Worm (Caenorhabditis elegans): Measurements from ENCODE around the gene R102.4.

ce11 chrIV:10727734-10728133, 32.6 kb upstream of the R102.4 start, which contains the start of gene ZC168.2:
- TF ChIP-seq nhr-179 (tag; optimal IDR thresholded peaks at IDR 0.05): no peak
- TF ChIP-seq hrde-1 (tag; optimal IDR thresholded peaks at IDR 0.05; ENCODE audit: borderline replicate concordance): no peak
- TF ChIP-seq snpc-4 (GFP tag; optimal IDR thresholded peaks at IDR 0.05): no peak
- no peak for TF ChIP-seq snpc-4 (tag; optimal IDR thresholded peaks at IDR 0.05)
- TF ChIP-seq ama-1 (optimal IDR thresholded peaks at IDR 0.05): no peak
- TF ChIP-seq ama-1 (GFP tag; optimal IDR thresholded peaks at IDR 0.05): no peak
- TF ChIP-seq nfyb-1 (GFP tag; IDR thresholded peaks at IDR 0.05): no peak
- no peak for TF ChIP-seq sea-2 (GFP tag; IDR thresholded peaks at IDR 0.05)
- TF ChIP-seq nhr-27 (tag; optimal IDR thresholded peaks at IDR 0.05): no peak
- no peak for TF ChIP-seq dpff-1 (tag; optimal IDR thresholded peaks at IDR 0.05)
- no peak for TF ChIP-seq ztf-28 (GFP tag; IDR thresholded peaks at IDR 0.05)
- no peak for TF ChIP-seq gei-17 (GFP tag; optimal IDR thresholded peaks at IDR 0.05)
- no peak for TF ChIP-seq rpc-1 (optimal IDR thresholded peaks at IDR 0.05)
- TF ChIP-seq rpc-1 (tag; optimal IDR thresholded peaks at IDR 0.05): no peak

Data from whole organism, young adult.